Worm (Caenorhabditis elegans) whole organism, early embryonic: ENCODE results near the gene ttr-37.

Experiments
- B0310.2 ChIP-seq: sonication (generic microtip); optimal IDR thresholded peaks from 2 replicates; lab custom pipeline; 2016; ENCODE audit warnings: mild to moderate bottlenecking, missing genetic modification characterization, missing compliant biosample characterization
- F13C5.2 ChIP-seq: sonication (generic microtip); optimal IDR thresholded peaks from 2 replicates; lab custom pipeline; 2017; ENCODE audit warnings: mild to moderate bottlenecking, missing genetic modification characterization, inconsistent platforms, missing compliant biosample characterization
- aly-1 ChIP-seq: sonication (generic microtip); optimal IDR thresholded peaks from 2 replicates; lab custom pipeline; 2016; ENCODE audit warnings: missing genetic modification characterization, missing compliant biosample characterization
- ama-1 ChIP-seq: fragments of 150-350 bp; optimal IDR thresholded peaks from 2 replicates; lab custom pipeline; 2014
- ceh-13 ChIP-seq: fragments of 200-800 bp; sonication (Bioruptor generic); optimal IDR thresholded peaks from 2 replicates; lab custom pipeline; 2018; ENCODE audit warnings: mild to moderate bottlenecking, missing genetic modification characterization, missing compliant biosample characterization
- ceh-36 ChIP-seq: sonication (generic microtip); optimal IDR thresholded peaks from 2 replicates; lab custom pipeline; 2016; ENCODE audit warnings: missing genetic modification characterization, inconsistent platforms, missing compliant biosample characterization
- ets-7 ChIP-seq: sonication (generic microtip); optimal IDR thresholded peaks from 2 replicates; lab custom pipeline; 2016; ENCODE audit warnings: missing genotype, missing genetic modification characterization, missing compliant biosample characterization
- flt-1 ChIP-seq: fragments of 200-800 bp; sonication (Bioruptor generic); IDR thresholded peaks from 2 replicates; pipeline ENCODE4 v1.3.6; 2022; ENCODE audit warnings: missing genetic modification characterization, missing compliant biosample characterization
- hmbx-1 ChIP-seq: sonication (generic microtip); optimal IDR thresholded peaks from 2 replicates; lab custom pipeline; 2016; ENCODE audit warnings: mild to moderate bottlenecking, missing genetic modification characterization, missing compliant biosample characterization
- hmg-4 ChIP-seq: fragments of 200-800 bp; sonication (Bioruptor generic); optimal IDR thresholded peaks from 2 replicates; lab custom pipeline; 2018; ENCODE audit warnings: mild to moderate bottlenecking, missing genetic modification characterization, missing compliant biosample characterization
- hnd-1 ChIP-seq: sonication (generic microtip); optimal IDR thresholded peaks from 2 replicates; lab custom pipeline; 2016; ENCODE audit warnings: missing genetic modification characterization, missing compliant biosample characterization
- pes-1 ChIP-seq: fragments of 200-800 bp; sonication (Bioruptor generic); IDR thresholded peaks from 2 replicates; pipeline ENCODE4 v1.3.6; 2022; ENCODE audit warnings: missing genetic modification reagents, missing genetic modification characterization, missing compliant biosample characterization
- scrt-1 ChIP-seq: fragments of 200-800 bp; sonication (Bioruptor generic); IDR thresholded peaks from 2 replicates; pipeline ENCODE4 v1.3.6; 2022; ENCODE audit warnings: missing genetic modification characterization, missing compliant biosample characterization
- sea-1 ChIP-seq: fragments of 200-800 bp; sonication (Bioruptor generic); conservative IDR thresholded peaks from 2 replicates; pipeline ENCODE4 v1.3.6; 2022; ENCODE audit warnings: missing genetic modification characterization, missing compliant biosample characterization
- tbx-11 ChIP-seq: fragments of 200-800 bp; sonication (Bioruptor generic); IDR thresholded peaks from 2 replicates; pipeline ENCODE4 v1.3.6; 2022; ENCODE audit warnings: missing genetic modification characterization, missing compliant biosample characterization
- tbx-37 ChIP-seq: fragments of 200-800 bp; sonication (Bioruptor generic); conservative IDR thresholded peaks from 2 replicates; pipeline ENCODE4 v1.3.6; 2022; ENCODE audit warnings: missing genetic modification reagents, missing genetic modification characterization, missing compliant biosample characterization
- tra-4 ChIP-seq: sonication (generic microtip); optimal IDR thresholded peaks from 2 replicates; lab custom pipeline; 2017; ENCODE audit warnings: missing genetic modification characterization, missing compliant biosample characterization

The ttr-37 gene

DNA sequence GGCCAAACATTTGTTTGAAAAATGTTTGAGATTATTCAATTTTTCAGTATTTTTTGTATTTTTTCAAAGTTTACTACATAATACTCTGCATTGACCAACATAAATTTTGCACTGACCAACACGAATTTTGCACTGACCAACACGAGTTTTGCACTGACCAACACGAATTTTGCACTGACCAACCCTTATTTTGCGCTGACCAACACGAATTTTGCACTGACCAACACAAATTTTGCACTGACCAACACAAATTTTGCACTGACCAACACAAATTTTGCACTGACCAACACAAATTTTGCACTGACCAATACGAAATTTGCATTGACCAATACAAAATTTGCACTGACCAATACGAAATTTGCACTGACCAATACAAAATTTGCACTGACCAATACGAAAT, 44.1 kb downstream of the ttr-37 start:
- no peak for TF ChIP-seq pes-1 (GFP tag; lab: Robert Waterston, UW)
- no peak for TF ChIP-seq hmbx-1
- no peak for TF ChIP-seq ets-7 (tag; lab: Kevin White, UChicago)
- TF ChIP-seq ama-1 (lab: Kevin White, UChicago): no peak
- TF ChIP-seq B0310.2: no peak
- TF ChIP-seq F13C5.2 (tag; lab: Kevin White, UChicago): no peak
- TF ChIP-seq tbx-37 (GFP tag; lab: Robert Waterston, UW): no peak
- TF ChIP-seq aly-1 (tag; lab: Kevin White, UChicago): no peak
- TF ChIP-seq tra-4 (tag; lab: Kevin White, UChicago): no peak
- no peak for TF ChIP-seq ceh-13 (GFP tag; lab: Kevin White, UChicago)
- no peak for TF ChIP-seq scrt-1
- TF ChIP-seq ceh-36 (tag; lab: Kevin White, UChicago): no peak
- TF ChIP-seq flt-1: no peak
- TF ChIP-seq hnd-1 (tag; lab: Kevin White, UChicago): no peak
- TF ChIP-seq hmg-4: no peak
- no peak for TF ChIP-seq tbx-11
- TF ChIP-seq sea-1 (GFP tag; lab: Robert Waterston, UW): no peak
